Fruit fly (Drosophila melanogaster) whole organism, embryonic: ENCODE results near the gene nompB.

Source experiments
- Abd-B ChIP-seq: fragments of 200-800 bp; sonication (Bioruptor generic); optimal IDR thresholded peaks from 2 replicates; lab custom pipeline; 2018; ENCODE audit warnings: missing biosample characterization, mild to moderate bottlenecking, missing genetic modification characterization, moderate library complexity
- BtbVII ChIP-seq: fragments of 200-800 bp; sonication (Bioruptor generic); optimal IDR thresholded peaks from 3 replicates; lab custom pipeline; 2017; ENCODE audit warnings: missing biosample characterization, mild to moderate bottlenecking, missing genetic modification characterization
- CG10274 ChIP-seq: fragments of 200-800 bp; sonication (Bioruptor generic); optimal IDR thresholded peaks from 3 replicates; lab custom pipeline; 2017; ENCODE audit warnings: missing biosample characterization, mild to moderate bottlenecking, missing genetic modification characterization
- CG10431 ChIP-seq: fragments of 200-800 bp; sonication (Bioruptor generic); optimal IDR thresholded peaks from 3 replicates; lab custom pipeline; 2018; ENCODE audit warnings: missing biosample characterization, mild to moderate bottlenecking, missing genetic modification characterization
- CG13624 ChIP-seq: fragments of 200-800 bp; sonication (Bioruptor generic); optimal IDR thresholded peaks from 2 replicates; lab custom pipeline; 2016; ENCODE audit warnings: missing biosample characterization, missing genetic modification characterization
- CG14014 ChIP-seq: fragments of 200-800 bp; sonication (Bioruptor generic); IDR thresholded peaks from 2 replicates; pipeline ENCODE4 v1.3.6; 2022; ENCODE audit warnings: missing biosample characterization, missing genetic modification characterization
- CG16813 ChIP-seq: fragments of 200-800 bp; sonication (Bioruptor generic); IDR thresholded peaks from 3 replicates; pipeline ENCODE4 v1.3.6; 2022; ENCODE audit warnings: missing biosample characterization, missing genetic modification characterization; ENCODE audit not compliant: partially characterized antibody
- CG1792 ChIP-seq: fragments of 200-800 bp; sonication (Bioruptor generic); optimal IDR thresholded peaks from 2 replicates; lab custom pipeline; 2016; ENCODE audit warnings: missing biosample characterization, missing genetic modification characterization
- CG2199 ChIP-seq: fragments of 200-800 bp; sonication (Bioruptor generic); IDR thresholded peaks from 3 replicates; pipeline ENCODE4 v1.3.6; 2022; ENCODE audit warnings: missing biosample characterization, missing genetic modification characterization
- CG2678 ChIP-seq: fragments of 200-800 bp; sonication (Bioruptor generic); optimal IDR thresholded peaks from 3 replicates; lab custom pipeline; 2019; ENCODE audit warnings: missing biosample characterization, mild to moderate bottlenecking, missing genetic modification characterization, moderate library complexity
- CG30403 ChIP-seq: fragments of 200-800 bp; sonication (Bioruptor generic); optimal IDR thresholded peaks from 3 replicates; lab custom pipeline; 2016; ENCODE audit warnings: missing biosample characterization, missing genetic modification characterization
- CG31365 ChIP-seq: fragments of 200-800 bp; sonication (Bioruptor generic); optimal IDR thresholded peaks from 2 replicates; lab custom pipeline; 2018; ENCODE audit warnings: missing biosample characterization, mild to moderate bottlenecking, missing genetic modification characterization
- CG32532 ChIP-seq: fragments of 200-800 bp; sonication (Bioruptor generic); IDR thresholded peaks from 2 replicates; pipeline ENCODE4 v1.3.6; 2022; ENCODE audit warnings: missing biosample characterization, missing genetic modification characterization
- CG4707 ChIP-seq: fragments of 200-800 bp; sonication (Bioruptor generic); optimal IDR thresholded peaks from 2 replicates; lab custom pipeline; 2018; ENCODE audit warnings: missing biosample characterization, mild to moderate bottlenecking, missing genetic modification characterization, moderate library complexity
- CG7745 ChIP-seq: fragments of 200-800 bp; sonication (Bioruptor generic); optimal IDR thresholded peaks from 2 replicates; lab custom pipeline; 2018; ENCODE audit warnings: missing biosample characterization, mild to moderate bottlenecking, missing genetic modification characterization, moderate library complexity
- CG9215 ChIP-seq: fragments of 200-800 bp; sonication (Bioruptor generic); IDR thresholded peaks from 2 replicates; pipeline ENCODE4 v1.3.6; 2022; ENCODE audit warnings: missing biosample characterization, missing genetic modification characterization
- CTCF ChIP-seq: fragments of 200-800 bp; sonication (Bioruptor generic); optimal IDR thresholded peaks from 2 replicates; lab custom pipeline; 2017; ENCODE audit warnings: missing biosample characterization, mild to moderate bottlenecking, missing genetic modification characterization, moderate library complexity
- D19A ChIP-seq: fragments of 200-800 bp; optimal IDR thresholded peaks from 3 replicates; lab custom pipeline; 2019; ENCODE audit warnings: missing biosample characterization, mild to moderate bottlenecking, missing genetic modification characterization, moderate library complexity
- Doc3 ChIP-seq: fragments of 200-800 bp; sonication (Bioruptor generic); IDR thresholded peaks from 3 replicates; pipeline ENCODE4 v1.3.6; 2022; ENCODE audit warnings: missing biosample characterization, missing genetic modification characterization; ENCODE audit not compliant: partially characterized antibody
- E2f2 ChIP-seq: fragments of 200-800 bp; sonication (Bioruptor generic); IDR thresholded peaks from 2 replicates; pipeline ENCODE4 v1.3.6; 2022; ENCODE audit warnings: missing biosample characterization, missing genetic modification characterization
- Ets65A ChIP-seq: fragments of 200-800 bp; sonication (Bioruptor generic); peaks from one replicate; lab custom pipeline; 2016; ENCODE audit warnings: missing biosample characterization, missing genetic modification characterization
- Ets97D ChIP-seq: fragments of 200-800 bp; sonication (Bioruptor generic); optimal IDR thresholded peaks from 3 replicates; lab custom pipeline; 2016; ENCODE audit warnings: missing biosample characterization, missing genetic modification characterization
- MTF-1 ChIP-seq: fragments of 200-800 bp; sonication (Bioruptor generic); optimal IDR thresholded peaks from 2 replicates; lab custom pipeline; 2018; ENCODE audit warnings: missing biosample characterization, mild to moderate bottlenecking, missing genetic modification characterization, borderline replicate concordance
- Med ChIP-seq: fragments of 200-800 bp; sonication (Bioruptor generic); peaks from one replicate; lab custom pipeline; 2016; ENCODE audit warnings: missing biosample characterization, missing genetic modification characterization, mild to moderate bottlenecking, inconsistent platforms, moderate library complexity
- Trl ChIP-seq, 3 experiments: fragments of >200 bp in 2 of 3; fragments of 200-800 bp in 1 of 3; sonication (Bioruptor generic) in 1 of 3; optimal IDR thresholded peaks; 2 replicates in 1 of 3; 3 replicates in 2 of 3; lab custom pipeline; 2016 to 2017; ENCODE audit warnings: missing biosample characterization in 1 of 3, missing genetic modification characterization in 1 of 3
- ac ChIP-seq: fragments of 200-800 bp; sonication (Bioruptor generic); optimal IDR thresholded peaks from 3 replicates; lab custom pipeline; 2017; ENCODE audit warnings: missing biosample characterization, mild to moderate bottlenecking, missing genetic modification characterization
- cad ChIP-seq: fragments of >200 bp; optimal IDR thresholded peaks from 2 replicates; lab custom pipeline; 2017; ENCODE audit warnings: missing biosample characterization, missing genetic modification characterization
- cg ChIP-seq: fragments of 200-800 bp; sonication (Bioruptor generic); optimal IDR thresholded peaks from 3 replicates; lab custom pipeline; 2019; ENCODE audit warnings: missing biosample characterization, mild to moderate bottlenecking, missing genetic modification characterization, moderate library complexity
- dmrt99B ChIP-seq: fragments of 200-800 bp; sonication (Bioruptor generic); optimal IDR thresholded peaks from 2 replicates; lab custom pipeline; 2018; ENCODE audit warnings: missing biosample characterization, mild to moderate bottlenecking, missing genetic modification characterization, moderate library complexity
- ewg ChIP-seq: fragments of 200-800 bp; sonication (Bioruptor generic); optimal IDR thresholded peaks from 3 replicates; lab custom pipeline; 2017; ENCODE audit warnings: mild to moderate bottlenecking, missing biosample characterization, missing genetic modification reagents, missing genetic modification characterization
- gcm ChIP-seq: fragments of 200-800 bp; sonication (Bioruptor generic); optimal IDR thresholded peaks from 2 replicates; lab custom pipeline; 2019; ENCODE audit warnings: missing biosample characterization, mild to moderate bottlenecking, missing genetic modification characterization, moderate library complexity
- gro ChIP-seq: fragments of 200-800 bp; sonication (Bioruptor generic); optimal IDR thresholded peaks from 2 replicates; lab custom pipeline; 2016; ENCODE audit warnings: missing biosample characterization, missing genetic modification characterization
- klu ChIP-seq: fragments of 200-800 bp; sonication (Bioruptor generic); IDR thresholded peaks from 2 replicates; pipeline ENCODE4 v1.3.6; 2022; ENCODE audit warnings: missing biosample characterization, missing genetic modification characterization
- lab ChIP-seq: fragments of 200-800 bp; sonication (Bioruptor generic); optimal IDR thresholded peaks from 3 replicates; lab custom pipeline; 2017; ENCODE audit warnings: missing biosample characterization, missing genetic modification characterization, mild to moderate bottlenecking, moderate library complexity, missing genetic modification reagents
- org-1 ChIP-seq: fragments of 200-800 bp; sonication (Bioruptor generic); optimal IDR thresholded peaks from 2 replicates; lab custom pipeline; 2017; ENCODE audit warnings: missing biosample characterization, missing genetic modification characterization
- prd ChIP-seq, 3 experiments: fragments of >200 bp in 2 of 3; fragments of 200-800 bp in 1 of 3; sonication (Bioruptor generic) in 1 of 3; optimal IDR thresholded peaks in 2 of 3; IDR thresholded peaks in 1 of 3; 2 replicates in 2 of 3; 3 replicates in 1 of 3; pipeline versions ENCODE4 v1.3.6 to Lab custom; 2017 to 2022; ENCODE audit warnings: missing biosample characterization in 1 of 3, missing genetic modification characterization in 1 of 3
- pros ChIP-seq: fragments of 200-800 bp; sonication (Bioruptor generic); optimal IDR thresholded peaks from 3 replicates; lab custom pipeline; 2019; ENCODE audit warnings: missing biosample characterization, mild to moderate bottlenecking, missing genetic modification characterization, moderate library complexity
- row ChIP-seq: fragments of 200-800 bp; sonication (Bioruptor generic); IDR thresholded peaks from 3 replicates; pipeline ENCODE4 v1.3.6; 2022; ENCODE audit warnings: missing biosample characterization, missing genetic modification characterization
- tll ChIP-seq, 2 experiments: fragments of 200-800 bp in 1 of 2; fragments of >200 bp in 1 of 2; sonication (Bioruptor generic) in 1 of 2; optimal IDR thresholded peaks; 2 replicates each; lab custom pipeline; 2017 to 2019; ENCODE audit warnings: missing biosample characterization in 2 of 2, missing genetic modification characterization in 2 of 2, mild to moderate bottlenecking in 1 of 2, moderate library complexity in 1 of 2
- vfl ChIP-seq: fragments of 200-800 bp; sonication (Bioruptor generic); optimal IDR thresholded peaks from 2 replicates; lab custom pipeline; 2016; ENCODE audit warnings: missing biosample characterization, missing genetic modification characterization
- vnd ChIP-seq: fragments of 200-800 bp; sonication (Bioruptor generic); IDR thresholded peaks from 3 replicates; pipeline ENCODE4 v1.3.6; 2022; ENCODE audit warnings: missing biosample characterization, missing genetic modification characterization; ENCODE audit not compliant: partially characterized antibody
- zen ChIP-seq: fragments of 200-800 bp; sonication (Bioruptor generic); optimal IDR thresholded peaks from 3 replicates; lab custom pipeline; 2018; ENCODE audit warnings: missing biosample characterization, mild to moderate bottlenecking, missing genetic modification characterization, moderate library complexity
- zfh1 ChIP-seq: fragments of 200-800 bp; sonication (Bioruptor generic); IDR thresholded peaks from 3 replicates; pipeline ENCODE4 v1.3.6; 2022; ENCODE audit warnings: missing biosample characterization, missing genetic modification characterization

Gene nompB

DNA sequence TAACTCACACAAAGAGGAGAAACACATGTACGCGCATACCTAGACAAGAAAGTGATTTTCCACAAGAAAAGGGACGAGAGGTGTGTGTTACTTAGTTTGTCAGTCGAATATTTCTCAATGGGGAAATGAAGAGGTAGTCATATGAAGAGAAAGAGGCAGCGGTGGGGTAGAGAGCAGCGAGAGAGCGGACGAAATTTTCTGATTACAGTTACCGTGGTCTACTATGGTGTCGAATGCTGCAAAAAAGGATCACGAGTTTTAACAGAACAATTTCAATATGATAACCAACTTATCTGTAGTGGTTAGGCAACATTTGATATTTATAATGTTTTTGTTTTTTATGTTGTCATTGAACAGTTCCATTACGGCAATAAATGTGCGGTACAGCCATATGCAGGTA, 43.7 kb upstream of the nompB start (continued):
- TF ChIP-seq cad (peak; percentile 71), org-1 (GFP tag; lab: Kevin White, UChicago) (no peak), BtbVII (GFP tag; lab: Kevin White, UChicago) (no peak), Ets65A (GFP tag; lab: Kevin White, UChicago) (no peak), CG2199 (GFP tag; lab: Robert Waterston, UW) (peak; percentile 60; the same call in 2 of the 3 replicates), gcm (GFP tag; lab: Kevin White, UChicago) (no peak), pros (GFP tag; lab: Kevin White, UChicago) (peak; percentile 15)

DNA sequence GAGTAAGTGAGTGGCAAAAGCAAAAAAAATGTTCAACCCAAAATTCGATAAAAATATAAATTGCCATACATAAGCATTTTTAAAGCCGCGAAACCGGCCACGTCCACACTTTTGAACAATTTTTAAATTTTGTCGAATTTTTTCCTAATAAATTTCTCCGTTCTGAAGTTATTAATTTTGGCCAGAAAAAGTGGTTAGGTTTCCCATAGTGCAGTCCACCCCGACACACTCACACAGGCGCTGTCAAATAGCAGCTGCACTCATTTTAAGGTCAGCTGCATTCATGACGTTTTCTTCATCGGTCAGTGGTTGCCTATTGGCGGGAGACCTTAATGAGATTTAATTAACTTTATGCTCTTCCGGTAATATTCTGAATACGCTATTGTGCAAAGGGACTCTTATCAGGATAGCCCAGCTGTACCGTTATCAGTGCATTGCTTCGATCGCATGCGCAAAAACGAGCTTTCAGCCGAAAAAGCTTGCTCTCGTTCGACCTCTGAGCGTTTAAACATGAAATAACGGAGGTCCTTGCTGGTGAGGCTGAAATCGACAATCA, 42.9 kb upstream of the nompB start, which contains the start of gene Ac3:
Ac3 (plus strand) TSS at position 556 of the 556 bp plus-strand sequence.
- no peak for TF ChIP-seq klu (GFP tag; lab: Robert Waterston, UW)
- peak; percentile 88 for TF ChIP-seq Ets65A (GFP tag; lab: Kevin White, UChicago)
- TF ChIP-seq CG2678 (tag; lab: Kevin White, UChicago) = no peak
- peak; percentile 97 for TF ChIP-seq CG4707 (GFP tag; lab: Kevin White, UChicago)
- TF ChIP-seq MTF-1 (GFP tag; lab: Kevin White, UChicago) = no peak
- TF ChIP-seq CG30403 (GFP tag; lab: Kevin White, UChicago) = no peak
- TF ChIP-seq CG13624 (GFP tag; lab: Kevin White, UChicago) = no peak
- TF ChIP-seq prd (optimal IDR thresholded peaks at IDR 0.05; lab: Kevin White, UChicago) = no peak
- no peak for TF ChIP-seq prd (GFP tag; IDR thresholded peaks at IDR 0.05; lab: Robert Waterston, UW)
- TF ChIP-seq pros (GFP tag; lab: Kevin White, UChicago) = peak; percentile 39
- no peak for TF ChIP-seq CG31365
- TF ChIP-seq zfh1 (GFP tag; lab: Robert Waterston, UW) = no peak
- TF ChIP-seq CG10274 (GFP tag; lab: Kevin White, UChicago) = no peak
- peak; percentile 67 for TF ChIP-seq zen (tag; lab: Kevin White, UChicago)
- no peak for TF ChIP-seq Abd-B
- peak; percentile 91 for TF ChIP-seq ac (GFP tag; lab: Kevin White, UChicago)
- peak; percentile 69 for TF ChIP-seq row (GFP tag; lab: Robert Waterston, UW)
- no peak for TF ChIP-seq CTCF
- TF ChIP-seq cg (GFP tag; lab: Kevin White, UChicago) = peak; percentile 31
- no peak for TF ChIP-seq CG16813 (GFP tag; lab: Robert Waterston, UW)
- peak; percentile 68; the same call in 1 of the 3 replicates for TF ChIP-seq CG2199 (GFP tag; lab: Robert Waterston, UW)
- TF ChIP-seq ewg = peak; percentile 86
- TF ChIP-seq Med (GFP tag; lab: Kevin White, UChicago) = peak; percentile 23
- peak in 1 of 2 experiments; percentile 21 for TF ChIP-seq tll (GFP tag; optimal IDR thresholded peaks at IDR 0.05; lab: Kevin White, UChicago)
- TF ChIP-seq gro = no peak
- TF ChIP-seq Trl (optimal IDR thresholded peaks at IDR 0.05; lab: Kevin White, UChicago) = no peak
- TF ChIP-seq Trl (GFP tag; optimal IDR thresholded peaks at IDR 0.05; lab: Kevin White, UChicago) = no peak
- no peak for TF ChIP-seq CG7745 (tag; lab: Kevin White, UChicago)
- TF ChIP-seq CG10431 (GFP tag; lab: Kevin White, UChicago) = peak; percentile 49
- TF ChIP-seq dmrt99B (tag; lab: Kevin White, UChicago) = no peak
- TF ChIP-seq D19A (tag; lab: Kevin White, UChicago) = no peak
- TF ChIP-seq Ets97D (GFP tag; lab: Kevin White, UChicago) = no peak
- TF ChIP-seq E2f2 (GFP tag; lab: Robert Waterston, UW) = no peak
- no peak for TF ChIP-seq lab (GFP tag; lab: Kevin White, UChicago)
- TF ChIP-seq vnd (GFP tag; lab: Robert Waterston, UW) = no peak
- no peak for TF ChIP-seq vfl (GFP tag; lab: Kevin White, UChicago)
- no peak for TF ChIP-seq Doc3 (GFP tag; lab: Robert Waterston, UW)
- no peak for TF ChIP-seq CG14014 (GFP tag; lab: Robert Waterston, UW)
- TF ChIP-seq CG1792 = no peak
- no peak for TF ChIP-seq CG9215 (GFP tag; lab: Robert Waterston, UW)
- no peak for TF ChIP-seq CG32532 (GFP tag; lab: Robert Waterston, UW)
- TF ChIP-seq, all 482 proteins: peak for 12
